Worm (Caenorhabditis elegans): ENCODE data around the gene Y54G2A.50.

ce11 chrIV:2891535-2892233 lies 26.1 kb upstream of the Y54G2A.50 start:
- TF ChIP-seq snpc-4 (tag; optimal IDR thresholded peaks at IDR 0.05): no peak
- no peak for TF ChIP-seq nhr-237 (tag; optimal IDR thresholded peaks at IDR 0.05)
- no peak for TF ChIP-seq ces-1 (GFP tag; optimal IDR thresholded peaks at IDR 0.05)
- TF ChIP-seq jun-1 (tag; optimal IDR thresholded peaks at IDR 0.05): no peak
- no peak for TF ChIP-seq mdl-1 (tag; optimal IDR thresholded peaks at IDR 0.05)

All from whole organism, L1 larva.